Worm (Caenorhabditis elegans) whole organism, L3 larva: ENCODE data around the gene T04C12.8.

Experiments used
- R02D3.7 ChIP-seq: fragments of 150-350 bp; optimal IDR thresholded peaks from 2 replicates; lab custom pipeline; 2014; ENCODE audit warnings: missing biosample characterization, missing genetic modification characterization
- ZK546.5 ChIP-seq: sonication (generic microtip); optimal IDR thresholded peaks from 2 replicates; lab custom pipeline; 2017; ENCODE audit warnings: missing biosample characterization, missing genetic modification characterization
- aly-2 ChIP-seq: fragments of 150-350 bp; optimal IDR thresholded peaks from 2 replicates; lab custom pipeline; 2014; ENCODE audit warnings: missing biosample characterization, missing genetic modification characterization
- ama-1 ChIP-seq: fragments of 150-350 bp; optimal IDR thresholded peaks from 2 replicates; lab custom pipeline; 2018
- ceh-16 ChIP-seq: sonication (generic microtip); optimal IDR thresholded peaks from 2 replicates; lab custom pipeline; 2017; ENCODE audit warnings: missing biosample characterization, missing genetic modification characterization
- ceh-28 ChIP-seq: fragments of 150-350 bp; optimal IDR thresholded peaks from 2 replicates; lab custom pipeline; 2014; ENCODE audit warnings: missing biosample characterization, missing genetic modification reagents, missing genetic modification characterization
- ceh-82 ChIP-seq: fragments of 150-350 bp; optimal IDR thresholded peaks from 2 replicates; lab custom pipeline; 2014; ENCODE audit warnings: missing biosample characterization, missing genetic modification characterization
- ceh-9 ChIP-seq: sonication (generic microtip); optimal IDR thresholded peaks from 2 replicates; lab custom pipeline; 2018; ENCODE audit warnings: missing biosample characterization, missing genetic modification characterization
- egl-5 ChIP-seq: fragments of 150-350 bp; optimal IDR thresholded peaks from 2 replicates; lab custom pipeline; 2017; ENCODE audit warnings: missing biosample characterization, missing genetic modification reagents, missing genetic modification characterization, inconsistent platforms
- elt-2 ChIP-seq: sonication (generic microtip); optimal IDR thresholded peaks from 2 replicates; lab custom pipeline; 2016; ENCODE audit warnings: missing genetic modification reagents, mild to moderate bottlenecking, missing genetic modification characterization, missing compliant biosample characterization
- elt-3 ChIP-seq, 3 experiments: fragments of 150-350 bp in 1 of 3; sonication (generic microtip) in 2 of 3; optimal IDR thresholded peaks; 2 replicates in 2 of 3; 4 replicates in 1 of 3; lab custom pipeline; 2014 to 2017; ENCODE audit warnings: missing biosample characterization in 3 of 3, missing genetic modification characterization in 3 of 3
- fkh-10 ChIP-seq: sonication (generic microtip); optimal IDR thresholded peaks from 2 replicates; lab custom pipeline; 2017; ENCODE audit warnings: missing biosample characterization, missing genetic modification reagents, missing genetic modification characterization
- fkh-2 ChIP-seq: fragments of 150-350 bp; optimal IDR thresholded peaks from 2 replicates; lab custom pipeline; 2014; ENCODE audit warnings: missing biosample characterization, missing genetic modification reagents, missing genetic modification characterization
- fos-1 ChIP-seq: fragments of 150-350 bp; optimal IDR thresholded peaks from 2 replicates; lab custom pipeline; 2014; ENCODE audit warnings: missing biosample characterization, missing genetic modification characterization
- jun-1 ChIP-seq: fragments of 150-350 bp; optimal IDR thresholded peaks from 2 replicates; lab custom pipeline; 2014; ENCODE audit warnings: missing biosample characterization, missing genetic modification reagents, missing genetic modification characterization
- mdl-1 ChIP-seq: fragments of 150-350 bp; optimal IDR thresholded peaks from 2 replicates; lab custom pipeline; 2014; ENCODE audit warnings: missing biosample characterization, missing genetic modification characterization
- nfya-1 ChIP-seq: sonication (generic microtip); optimal IDR thresholded peaks from 2 replicates; lab custom pipeline; 2017; ENCODE audit warnings: missing genetic modification characterization, mild to moderate bottlenecking, missing compliant biosample characterization, antibody characterized with exemption, moderate library complexity; ENCODE audit not compliant: insufficient read depth
- nhr-12 ChIP-seq: fragments of 150-350 bp; optimal IDR thresholded peaks from 2 replicates; lab custom pipeline; 2014; ENCODE audit warnings: missing biosample characterization, missing genetic modification characterization
- nhr-23 ChIP-seq: fragments of 150-350 bp; optimal IDR thresholded peaks from 2 replicates; lab custom pipeline; 2014; ENCODE audit warnings: missing biosample characterization, missing genetic modification reagents, missing genetic modification characterization
- nhr-237 ChIP-seq: fragments of 150-350 bp; optimal IDR thresholded peaks from 2 replicates; lab custom pipeline; 2014; ENCODE audit warnings: missing biosample characterization, missing genetic modification characterization
- nhr-25 ChIP-seq: sonication (generic microtip); optimal IDR thresholded peaks from 2 replicates; lab custom pipeline; 2017; ENCODE audit warnings: missing biosample characterization, missing genetic modification characterization
- nhr-28 ChIP-seq: fragments of 150-350 bp; optimal IDR thresholded peaks from 2 replicates; lab custom pipeline; 2014; ENCODE audit warnings: missing biosample characterization, missing genetic modification characterization
- nhr-43 ChIP-seq: sonication (generic microtip); optimal IDR thresholded peaks from 2 replicates; lab custom pipeline; 2016; ENCODE audit warnings: mild to moderate bottlenecking, missing genetic modification characterization, missing compliant biosample characterization; ENCODE audit not compliant: poor library complexity, severe bottlenecking
- nhr-77 ChIP-seq: fragments of 150-350 bp; optimal IDR thresholded peaks from 2 replicates; lab custom pipeline; 2014; ENCODE audit warnings: missing biosample characterization, missing genetic modification characterization
- pqm-1 ChIP-seq: fragments of 150-350 bp; optimal IDR thresholded peaks from 2 replicates; lab custom pipeline; 2017; ENCODE audit warnings: missing biosample characterization, missing genetic modification characterization, inconsistent platforms
- skn-1 ChIP-seq: fragments of 150-350 bp; optimal IDR thresholded peaks from 2 replicates; lab custom pipeline; 2014; ENCODE audit warnings: missing biosample characterization, missing genetic modification characterization
- snpc-4 ChIP-seq: fragments of 150-350 bp; optimal IDR thresholded peaks from 2 replicates; lab custom pipeline; 2014; ENCODE audit warnings: missing biosample characterization, missing genetic modification characterization
- unc-62 ChIP-seq: fragments of 150-350 bp; sonication (generic microtip); optimal IDR thresholded peaks from 4 replicates; lab custom pipeline; 2014; ENCODE audit warnings: missing biosample characterization, missing genetic modification reagents, missing genetic modification characterization
- ztf-11 ChIP-seq: fragments of 150-350 bp; optimal IDR thresholded peaks from 2 replicates; lab custom pipeline; 2014; ENCODE audit warnings: missing biosample characterization, missing genetic modification characterization
- ztf-4 ChIP-seq: fragments of 150-350 bp; optimal IDR thresholded peaks from 2 replicates; lab custom pipeline; 2014; ENCODE audit warnings: missing biosample characterization, missing genetic modification characterization

Gene T04C12.8

ce11 chrV:11063115-11063514 is 6.0 kb downstream of the T04C12.8 start, which contains the start of gene T04C12.9:
Gene T04C12.9, minus strand, starts transcription at chrV:11063215.
- no peak for TF ChIP-seq ceh-9 (tag; lab: Kevin White, UChicago)
- TF ChIP-seq ztf-4 (tag; lab: Kevin White, UChicago) = no peak
- TF ChIP-seq ceh-82 (tag; lab: Kevin White, UChicago) = no peak
- no peak for TF ChIP-seq unc-62 (GFP tag; lab: Kevin White, UChicago)
- no peak for TF ChIP-seq nhr-77 (tag; lab: Kevin White, UChicago)
- no peak for TF ChIP-seq fkh-2 (tag; lab: Kevin White, UChicago)

ce11 chrV:11061887-11062286 is 7.3 kb downstream of the T04C12.8 start:
- no peak for TF ChIP-seq nhr-12 (tag; lab: Kevin White, UChicago)
- peak; percentile 4 for TF ChIP-seq nhr-23 (tag; lab: Kevin White, UChicago)

ce11 chrV:11060239-11060984 is 8.7 kb downstream of the T04C12.8 start, which contains the start of gene T04C12.11:
Gene T04C12.11, minus strand, starts transcription at chrV:11060289.
- TF ChIP-seq nhr-23 (tag; lab: Kevin White, UChicago) (peak; percentile 60), elt-3 (tag; optimal IDR thresholded peaks at IDR 0.05; lab: Kevin White, UChicago) (no peak), nhr-25 (tag; lab: Kevin White, UChicago) (peak; percentile 47), snpc-4 (tag; lab: Kevin White, UChicago) (no peak)

- TF ChIP-seq nhr-25 (tag; lab: Kevin White, UChicago) (peak; percentile 24), R02D3.7 (no peak), ztf-11 (no peak), mdl-1 (no peak), nhr-237 (tag; lab: Kevin White, UChicago) (no peak), unc-62 (GFP tag; lab: Kevin White, UChicago) (no peak), egl-5 (tag; lab: Kevin White, UChicago) (no peak), ZK546.5 (tag; lab: Kevin White, UChicago) (no peak), nhr-77 (tag; lab: Kevin White, UChicago) (no peak), ama-1 (lab: Kevin White, UChicago) (peak; percentile 77), ceh-28 (tag; lab: Kevin White, UChicago) (no peak), nfya-1 (no peak), nhr-28 (no peak)
- TF ChIP-seq, all 47 proteins: peak for 2
Measured at ce11 chrV:11059180-11059579, 10.0 kb downstream of the T04C12.8 start, which contains the start of gene T04C12.1. Gene T04C12.1, minus strand, starts transcription at chrV:11059269.

- TF ChIP-seq fkh-10 (GFP tag; lab: Kevin White, UChicago) = no peak
- TF ChIP-seq nhr-43 (tag; lab: Kevin White, UChicago) = no peak
- TF ChIP-seq jun-1 (tag; lab: Kevin White, UChicago) = no peak
Measured at ce11 chrV:11057043-11057442, 12.1 kb downstream of the T04C12.8 start, which contains the start of gene srh-75. Gene srh-75, minus strand, starts transcription at chrV:11057143.

ce11 chrV:11056484-11056883 is 12.7 kb downstream of the T04C12.8 start:
- TF ChIP-seq skn-1 (tag; lab: Kevin White, UChicago) (no peak), nhr-237 (tag; lab: Kevin White, UChicago) (no peak), fos-1 (tag; lab: Kevin White, UChicago) (no peak), aly-2 (tag; lab: Kevin White, UChicago) (no peak), ceh-9 (tag; lab: Kevin White, UChicago) (no peak), unc-62 (GFP tag; lab: Kevin White, UChicago) (no peak), pqm-1 (tag; lab: Kevin White, UChicago) (no peak), ceh-16 (tag; lab: Kevin White, UChicago) (no peak), nhr-28 (no peak), ztf-4 (tag; lab: Kevin White, UChicago) (no peak), fkh-2 (tag; lab: Kevin White, UChicago) (no peak), ama-1 (lab: Kevin White, UChicago) (no peak), jun-1 (tag; lab: Kevin White, UChicago) (no peak), ceh-28 (tag; lab: Kevin White, UChicago) (no peak), elt-2 (tag; lab: Kevin White, UChicago) (no peak), fkh-10 (GFP tag; lab: Kevin White, UChicago) (no peak)
